Fruit fly (Drosophila melanogaster) whole organism, embryonic: ENCODE results near the gene RpS28b.

ENCODE experiments used
- CG10147 ChIP-seq: fragments of 200-800 bp; sonication (Bioruptor generic); optimal IDR thresholded peaks from 2 replicates; lab custom pipeline; 2019; ENCODE audit warnings: missing biosample characterization, mild to moderate bottlenecking, missing genetic modification characterization, moderate library complexity
- CG10462 ChIP-seq: fragments of 200-800 bp; sonication (Bioruptor generic); optimal IDR thresholded peaks from 2 replicates; lab custom pipeline; 2016; ENCODE audit warnings: missing biosample characterization, missing genetic modification characterization
- CG12236 ChIP-seq: fragments of 200-800 bp; sonication (Bioruptor generic); optimal IDR thresholded peaks from 2 replicates; lab custom pipeline; 2016; ENCODE audit warnings: missing biosample characterization, missing genetic modification characterization
- CG12744 ChIP-seq: fragments of 200-800 bp; sonication (Bioruptor generic); optimal IDR thresholded peaks from 2 replicates; lab custom pipeline; 2016; ENCODE audit warnings: missing biosample characterization, missing genetic modification characterization
- CG17186 ChIP-seq: fragments of 200-800 bp; sonication (Bioruptor generic); optimal IDR thresholded peaks from 3 replicates; lab custom pipeline; 2017; ENCODE audit warnings: missing biosample characterization, missing genetic modification reagents, missing genetic modification characterization
- CG17612 ChIP-seq: fragments of 200-800 bp; sonication (Bioruptor generic); IDR thresholded peaks from 2 replicates; pipeline ENCODE4 v1.3.6; 2022; ENCODE audit warnings: missing biosample characterization, missing genetic modification characterization
- CG2202 ChIP-seq: fragments of 200-800 bp; sonication (Bioruptor generic); optimal IDR thresholded peaks from 2 replicates; lab custom pipeline; 2018; ENCODE audit warnings: missing biosample characterization, mild to moderate bottlenecking, missing genetic modification characterization
- CG31441 ChIP-seq: fragments of 200-800 bp; sonication (Bioruptor generic); IDR thresholded peaks from 2 replicates; pipeline ENCODE4 v1.3.6; 2022; ENCODE audit warnings: missing biosample characterization, missing genetic modification characterization
- CG4360 ChIP-seq: fragments of 200-800 bp; sonication (Bioruptor generic); IDR thresholded peaks from 2 replicates; pipeline ENCODE4 v1.3.6; 2022; ENCODE audit warnings: missing biosample characterization, missing genetic modification characterization
- CG43689 ChIP-seq: fragments of 200-800 bp; sonication (Bioruptor generic); IDR thresholded peaks from 2 replicates; pipeline ENCODE4 v1.3.6; 2022; ENCODE audit warnings: missing biosample characterization, missing genetic modification characterization
- CG5953 ChIP-seq: fragments of 200-800 bp; sonication (Bioruptor generic); IDR thresholded peaks from 2 replicates; pipeline ENCODE4 v1.3.6; 2022; ENCODE audit warnings: missing biosample characterization, missing genetic modification characterization
- CG6765 ChIP-seq: fragments of 200-800 bp; sonication (Bioruptor generic); optimal IDR thresholded peaks from 3 replicates; lab custom pipeline; 2017; ENCODE audit warnings: missing biosample characterization, mild to moderate bottlenecking, missing genetic modification characterization
- CG7372 ChIP-seq: fragments of 200-800 bp; sonication (Bioruptor generic); IDR thresholded peaks from 2 replicates; pipeline ENCODE4 v1.3.6; 2022; ENCODE audit warnings: missing biosample characterization, missing genetic modification characterization
- CG7928 ChIP-seq: fragments of 200-800 bp; sonication (Bioruptor generic); optimal IDR thresholded peaks from 2 replicates; lab custom pipeline; 2017; ENCODE audit warnings: missing biosample characterization, mild to moderate bottlenecking, missing genetic modification characterization
- CG8765 ChIP-seq: fragments of 200-800 bp; sonication (Bioruptor generic); IDR thresholded peaks from 2 replicates; pipeline ENCODE4 v1.3.6; 2022; ENCODE audit warnings: missing biosample characterization, missing genetic modification characterization
- CrebB ChIP-seq: fragments of 200-800 bp; sonication (Bioruptor generic); optimal IDR thresholded peaks from 3 replicates; lab custom pipeline; 2018; ENCODE audit warnings: missing biosample characterization, mild to moderate bottlenecking, missing genetic modification characterization
- Dek ChIP-seq: fragments of 200-800 bp; sonication (Bioruptor generic); optimal IDR thresholded peaks from 3 replicates; lab custom pipeline; 2019; ENCODE audit warnings: missing biosample characterization, mild to moderate bottlenecking, missing genetic modification characterization, moderate library complexity
- Dll ChIP-seq: fragments of 200-800 bp; sonication (Bioruptor generic); IDR thresholded peaks from 4 replicates; pipeline ENCODE4 v1.3.6; 2022; ENCODE audit warnings: missing biosample characterization, missing genetic modification characterization; ENCODE audit not compliant: partially characterized antibody
- HLH54F ChIP-seq: fragments of 200-800 bp; sonication (Bioruptor generic); optimal IDR thresholded peaks from 3 replicates; lab custom pipeline; 2016; ENCODE audit warnings: missing biosample characterization, missing genetic modification characterization
- HmgZ ChIP-seq: fragments of 200-800 bp; sonication (Bioruptor generic); optimal IDR thresholded peaks from 2 replicates; lab custom pipeline; 2018; ENCODE audit warnings: missing biosample characterization, mild to moderate bottlenecking, missing genetic modification characterization
- Hmr ChIP-seq: fragments of 200-800 bp; sonication (Bioruptor generic); optimal IDR thresholded peaks from 3 replicates; lab custom pipeline; 2017; ENCODE audit warnings: mild to moderate bottlenecking, missing biosample characterization, missing genetic modification reagents, missing genetic modification characterization
- Hmx ChIP-seq: fragments of 200-800 bp; sonication (Bioruptor generic); optimal IDR thresholded peaks from 2 replicates; lab custom pipeline; 2016; ENCODE audit warnings: missing biosample characterization, missing genetic modification characterization
- Hr3 ChIP-seq: fragments of 200-800 bp; sonication (Bioruptor generic); optimal IDR thresholded peaks from 3 replicates; lab custom pipeline; 2016; ENCODE audit warnings: missing biosample characterization, missing genetic modification characterization
- Mad ChIP-seq: fragments of 200-800 bp; sonication (Bioruptor generic); optimal IDR thresholded peaks from 2 replicates; lab custom pipeline; 2016; ENCODE audit warnings: missing biosample characterization, missing genetic modification characterization
- Meics ChIP-seq: fragments of 200-800 bp; sonication (Bioruptor generic); optimal IDR thresholded peaks from 2 replicates; lab custom pipeline; 2017; ENCODE audit warnings: missing biosample characterization, mild to moderate bottlenecking, missing genetic modification characterization
- Myb ChIP-seq: fragments of 200-800 bp; sonication (Bioruptor generic); optimal IDR thresholded peaks from 2 replicates; lab custom pipeline; 2016; ENCODE audit warnings: missing biosample characterization, missing genetic modification characterization
- Rx ChIP-seq: fragments of 200-800 bp; sonication (Bioruptor generic); IDR thresholded peaks from 2 replicates; pipeline ENCODE4 v1.3.6; 2022; ENCODE audit warnings: missing biosample characterization, missing genetic modification characterization
- Sin3A ChIP-seq: fragments of >200 bp; optimal IDR thresholded peaks from 2 replicates; lab custom pipeline; 2018
- Sox100B ChIP-seq: fragments of 200-800 bp; sonication (Bioruptor generic); optimal IDR thresholded peaks from 3 replicates; lab custom pipeline; 2018; ENCODE audit warnings: missing biosample characterization, mild to moderate bottlenecking, missing genetic modification characterization
- Spps ChIP-seq: fragments of 200-800 bp; sonication (Bioruptor generic); optimal IDR thresholded peaks from 2 replicates; lab custom pipeline; 2018; ENCODE audit warnings: missing biosample characterization, mild to moderate bottlenecking, missing genetic modification characterization
- TFAM ChIP-seq: fragments of 200-800 bp; sonication (Bioruptor generic); optimal IDR thresholded peaks from 2 replicates; lab custom pipeline; 2017; ENCODE audit warnings: missing biosample characterization, missing genetic modification characterization, inconsistent platforms
- YL-1 ChIP-seq: fragments of 200-800 bp; sonication (Bioruptor generic); optimal IDR thresholded peaks from 3 replicates; lab custom pipeline; 2017; ENCODE audit warnings: missing biosample characterization, mild to moderate bottlenecking, missing genetic modification characterization
- ap ChIP-seq: fragments of 200-800 bp; sonication (Bioruptor generic); IDR thresholded peaks from 2 replicates; pipeline ENCODE4 v1.3.6; 2022; ENCODE audit warnings: missing biosample characterization, missing genetic modification characterization
- crp ChIP-seq, 2 experiments: fragments of 200-800 bp; sonication (Bioruptor generic); optimal IDR thresholded peaks; 2 replicates in 1 of 2; 3 replicates in 1 of 2; lab custom pipeline; 2017; ENCODE audit warnings: missing biosample characterization in 2 of 2, missing genetic modification characterization in 2 of 2, mild to moderate bottlenecking in 1 of 2, moderate library complexity in 1 of 2
- dan ChIP-seq: fragments of 200-800 bp; sonication (Bioruptor generic); IDR thresholded peaks from 2 replicates; pipeline ENCODE4 v1.3.6; 2022; ENCODE audit warnings: missing biosample characterization, missing genetic modification characterization
- fd102C ChIP-seq: fragments of 200-800 bp; sonication (Bioruptor generic); optimal IDR thresholded peaks from 2 replicates; lab custom pipeline; 2018; ENCODE audit warnings: missing biosample characterization, mild to moderate bottlenecking, missing genetic modification characterization, moderate library complexity
- mirr ChIP-seq: fragments of 200-800 bp; sonication (Bioruptor generic); optimal IDR thresholded peaks from 3 replicates; lab custom pipeline; 2018; ENCODE audit warnings: missing biosample characterization, mild to moderate bottlenecking, missing genetic modification characterization
- oc ChIP-seq: fragments of 200-800 bp; sonication (Bioruptor generic); optimal IDR thresholded peaks from 2 replicates; lab custom pipeline; 2018; ENCODE audit warnings: missing biosample characterization, mild to moderate bottlenecking, missing genetic modification characterization, moderate library complexity
- otp ChIP-seq: fragments of 200-800 bp; sonication (Bioruptor generic); IDR thresholded peaks from 3 replicates; pipeline ENCODE4, ENCODE4 v1.3.6; 2022; ENCODE audit warnings: missing biosample characterization, missing genetic modification characterization
- pfk ChIP-seq: fragments of 200-800 bp; sonication (Bioruptor generic); optimal IDR thresholded peaks from 2 replicates; lab custom pipeline; 2018; ENCODE audit warnings: missing biosample characterization, mild to moderate bottlenecking, missing genetic modification characterization, moderate library complexity
- pnt ChIP-seq: fragments of 200-800 bp; sonication (Bioruptor generic); optimal IDR thresholded peaks from 3 replicates; lab custom pipeline; 2016; ENCODE audit warnings: missing biosample characterization, missing genetic modification characterization
- pum ChIP-seq: fragments of 200-800 bp; sonication (Bioruptor generic); optimal IDR thresholded peaks from 2 replicates; lab custom pipeline; 2016; ENCODE audit warnings: missing biosample characterization, missing genetic modification characterization
- pzg ChIP-seq: fragments of 200-800 bp; sonication (Bioruptor generic); optimal IDR thresholded peaks from 3 replicates; lab custom pipeline; 2018; ENCODE audit warnings: missing biosample characterization, mild to moderate bottlenecking, missing genetic modification characterization, moderate library complexity
- ranshi ChIP-seq: fragments of 200-800 bp; sonication (Bioruptor generic); IDR thresholded peaks from 2 replicates; pipeline ENCODE4 v1.3.6; 2022; ENCODE audit warnings: missing biosample characterization, missing genetic modification characterization
- salm ChIP-seq: fragments of 200-800 bp; sonication (Bioruptor generic); optimal IDR thresholded peaks from 2 replicates; lab custom pipeline; 2018; ENCODE audit warnings: missing biosample characterization, mild to moderate bottlenecking, missing genetic modification characterization
- sim ChIP-seq: fragments of 200-800 bp; sonication (Bioruptor generic); IDR thresholded peaks from 2 replicates; pipeline ENCODE4 v1.3.6; 2022; ENCODE audit warnings: missing biosample characterization, missing genetic modification characterization
- slp2 ChIP-seq: fragments of 200-800 bp; sonication (Bioruptor generic); optimal IDR thresholded peaks from 2 replicates; lab custom pipeline; 2016; ENCODE audit warnings: missing biosample characterization, missing genetic modification characterization
- ssp ChIP-seq: fragments of 200-800 bp; sonication (Bioruptor generic); IDR thresholded peaks from 2 replicates; pipeline ENCODE4 v1.3.6; 2022; ENCODE audit warnings: missing biosample characterization, missing genetic modification characterization
- trem ChIP-seq: fragments of 200-800 bp; optimal IDR thresholded peaks from 3 replicates; lab custom pipeline; 2019; ENCODE audit warnings: missing biosample characterization, mild to moderate bottlenecking, missing genetic modification characterization, moderate library complexity
- wor ChIP-seq: fragments of 200-800 bp; sonication (Bioruptor generic); IDR thresholded peaks from 2 replicates; pipeline ENCODE4 v1.3.6; 2022; ENCODE audit warnings: missing biosample characterization, missing genetic modification characterization

RpS28b gene

DNA sequence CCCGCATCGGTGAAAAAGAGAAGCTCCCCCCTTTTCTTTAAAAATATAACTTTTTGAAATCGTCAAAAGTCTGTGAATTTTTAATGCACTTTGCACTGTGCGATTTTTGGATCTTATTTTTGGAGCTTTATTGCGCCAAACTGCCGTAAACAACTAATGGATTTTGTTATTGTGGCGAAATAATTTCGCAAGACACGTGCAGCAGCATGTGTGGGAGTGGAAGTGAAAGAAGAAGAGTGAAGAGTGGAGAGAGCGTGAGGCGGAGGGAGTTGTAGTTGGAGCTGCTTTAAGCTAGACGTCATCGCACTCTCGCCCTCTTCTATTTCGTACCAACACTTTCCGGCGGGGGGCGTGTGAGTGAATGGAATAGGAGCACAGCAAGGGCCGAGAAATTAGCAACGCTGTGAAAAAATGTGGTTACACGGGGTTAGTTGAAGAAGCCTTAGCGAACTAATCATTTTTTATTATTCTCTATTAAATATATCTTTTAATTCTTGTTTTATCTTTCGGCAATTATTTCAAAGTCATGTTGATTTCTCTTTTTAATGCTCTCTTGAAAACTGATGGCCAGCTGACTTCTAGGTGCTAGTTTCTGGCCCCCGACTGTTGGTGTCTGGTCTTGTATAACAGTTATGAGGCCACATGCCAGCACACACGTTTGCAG, 29.1 kb downstream of the RpS28b start (continued):
- TF ChIP-seq pfk (GFP tag; lab: Kevin White, UChicago) (peak; percentile 47), TFAM (GFP tag; lab: Kevin White, UChicago) (peak; percentile 44), Mad (GFP tag; lab: Kevin White, UChicago) (peak; percentile 73), ranshi (peak; percentile 88), pzg (GFP tag; lab: Kevin White, UChicago) (peak; percentile 11), salm (tag; lab: Kevin White, UChicago) (peak; percentile 93), Hr3 (GFP tag; lab: Kevin White, UChicago) (peak; percentile 91), crp (GFP tag; optimal IDR thresholded peaks at IDR 0.05; lab: Kevin White, UChicago) (peak in 1 of 2 experiments; percentile 63), CG7928 (GFP tag; lab: Kevin White, UChicago) (peak; percentile 73), CG43689 (GFP tag; lab: Robert Waterston, UW) (peak; percentile 85), Myb (GFP tag; lab: Kevin White, UChicago) (peak; percentile 38), CG17186 (GFP tag; lab: Kevin White, UChicago) (peak; percentile 66), slp2 (GFP tag; lab: Kevin White, UChicago) (peak; percentile 59), CG10462 (peak; percentile 79), CG4360 (GFP tag; lab: Robert Waterston, UW) (peak; percentile 60), fd102C (GFP tag; lab: Kevin White, UChicago) (no peak), CG12744 (GFP tag; lab: Kevin White, UChicago) (no peak), CG31441 (GFP tag; lab: Robert Waterston, UW) (peak; percentile 93), CrebB (tag; lab: Kevin White, UChicago) (peak; percentile 92), CG10147 (GFP tag; lab: Kevin White, UChicago) (peak; percentile 94), Sin3A (no peak), CG2202 (peak; percentile 86), Spps (tag; lab: Kevin White, UChicago) (peak; percentile 88), dan (GFP tag; lab: Robert Waterston, UW) (peak; percentile 38; the same call in 1 of the 2 replicates), Hmr (GFP tag; lab: Kevin White, UChicago) (peak; percentile 97), mirr (GFP tag; lab: Kevin White, UChicago) (peak; percentile 70), otp (GFP tag; lab: Robert Waterston, UW) (peak; percentile 87), pnt (GFP tag; lab: Kevin White, UChicago) (peak; percentile 61), Sox100B (GFP tag; lab: Kevin White, UChicago) (peak; percentile 96), sim (GFP tag; lab: Robert Waterston, UW) (peak; percentile 71; the same call in 1 of the 2 replicates), ap (GFP tag; lab: Robert Waterston, UW) (peak; percentile 91), trem (tag; lab: Kevin White, UChicago) (peak; percentile 83), CG6765 (GFP tag; lab: Kevin White, UChicago) (peak; percentile 84), CG7372 (GFP tag; lab: Robert Waterston, UW) (peak; percentile 92), Rx (GFP tag; lab: Robert Waterston, UW) (peak; percentile 85), wor (GFP tag; lab: Robert Waterston, UW) (peak; percentile 91), Meics (GFP tag; lab: Kevin White, UChicago) (peak; percentile 96), YL-1 (peak; percentile 78), Dll (GFP tag; lab: Robert Waterston, UW) (no peak), CG5953 (GFP tag; lab: Robert Waterston, UW) (peak; percentile 89), CG8765 (GFP tag; lab: Robert Waterston, UW) (peak; percentile 63; the same call in 1 of the 2 replicates), HLH54F (peak; percentile 56), oc (tag; lab: Kevin White, UChicago) (peak; percentile 91), Dek (tag; lab: Kevin White, UChicago) (peak; percentile 94), ssp (GFP tag; lab: Robert Waterston, UW) (peak; percentile 85), CG17612 (GFP tag; lab: Robert Waterston, UW) (peak; percentile 80), CG12236 (GFP tag; lab: Kevin White, UChicago) (no peak), Hmx (GFP tag; lab: Kevin White, UChicago) (peak; percentile 72), HmgZ (peak; percentile 97), pum (peak; percentile 46)
